Worm (Caenorhabditis elegans): ENCODE results near the gene fbxc-27.
"Not testable (repeated sequence)": the region's sequence is repeated elsewhere in the genome, so short reads cannot be mapped to it uniquely, and the experiment has no call there.

Gene fbxc-27

ce11 chrII:917324-917723 is 7.8 kb downstream of the fbxc-27 start, which contains the start of gene fbxc-30:
Gene fbxc-30 (plus strand): TSS chrII:917624.
- no peak for TF ChIP-seq nhr-19 (GFP tag; conservative IDR thresholded peaks at IDR 0.05)
- TF ChIP-seq hpl-2 (GFP tag; optimal IDR thresholded peaks at IDR 0.05), result no peak

ce11 chrII:920326-920725 is 10.8 kb downstream of the fbxc-27 start:
- TF ChIP-seq elt-2 (tag; optimal IDR thresholded peaks at IDR 0.05) (peak; percentile 64), nhr-19 (GFP tag; conservative IDR thresholded peaks at IDR 0.05) (no peak), fkh-4 (tag; optimal IDR thresholded peaks at IDR 0.05; ENCODE audit: borderline replicate concordance) (no peak), efl-1 (optimal IDR thresholded peaks at IDR 0.05) (no peak), efl-1 (GFP tag; optimal IDR thresholded peaks at IDR 0.05 in 1 of 2) (peak in 1 of 2 experiments; percentile 52)

ce11 chrII:922778-923177 is 13.2 kb downstream of the fbxc-27 start:
- TF ChIP-seq hlh-4 (tag; optimal IDR thresholded peaks at IDR 0.05) (no peak), irx-1 (tag; optimal IDR thresholded peaks at IDR 0.05) (no peak), unc-62 (GFP tag; optimal IDR thresholded peaks at IDR 0.05) (no peak), jun-1 (tag; optimal IDR thresholded peaks at IDR 0.05) (peak; percentile 13), mab-9 (GFP tag; IDR thresholded peaks at IDR 0.05) (no peak), elt-2 (tag; optimal IDR thresholded peaks at IDR 0.05) (peak; percentile 94)

ce11 chrII:923521-923920 is 14.0 kb downstream of the fbxc-27 start, which contains the start of gene fbxc-28:
Gene fbxc-28 (plus strand): TSS chrII:923821.
- TF ChIP-seq efl-1 (optimal IDR thresholded peaks at IDR 0.05), result no peak
- TF ChIP-seq efl-1 (GFP tag; optimal IDR thresholded peaks at IDR 0.05 in 1 of 2), result peak in 1 of 2 experiments; percentile 17
- TF ChIP-seq F16B12.6 (tag; optimal IDR thresholded peaks at IDR 0.05), result no peak

ce11 chrII:927331-927730 is 17.8 kb downstream of the fbxc-27 start, which contains the start of gene R07C3.13:
Gene R07C3.13 (minus strand): TSS chrII:927431.
- no peak for TF ChIP-seq C34B4.2 (tag; optimal IDR thresholded peaks at IDR 0.05)
- TF ChIP-seq efl-1 (optimal IDR thresholded peaks at IDR 0.05), result no peak
- TF ChIP-seq efl-1 (GFP tag; optimal IDR thresholded peaks at IDR 0.05 in 1 of 2), result peak in 1 of 2 experiments; percentile 15

- TF ChIP-seq sox-4 (tag; optimal IDR thresholded peaks at IDR 0.05); aha-1 (tag; optimal IDR thresholded peaks at IDR 0.05); pag-3 (tag; optimal IDR thresholded peaks at IDR 0.05; ENCODE audit: borderline replicate concordance, insufficient read depth): not testable (repeated sequence)
Observed at ce11 chrII:930871-931270, 21.3 kb downstream of the fbxc-27 start, which contains the start of gene fbxc-34. Gene fbxc-34 (plus strand): TSS chrII:931171.

ce11 chrII:932718-933117 is 23.1 kb downstream of the fbxc-27 start, which contains the start of gene acs-15:
Gene acs-15 (plus strand): TSS chrII:933018.
- no peak for TF ChIP-seq efl-1 (optimal IDR thresholded peaks at IDR 0.05)
- peak in 1 of 2 experiments; percentile 6 for TF ChIP-seq efl-1 (GFP tag; optimal IDR thresholded peaks at IDR 0.05 in 1 of 2)
- TF ChIP-seq nhr-12 (tag; optimal IDR thresholded peaks at IDR 0.05), result no peak
- no peak for TF ChIP-seq isw-1 (GFP tag; IDR thresholded peaks at IDR 0.05)
- no peak for TF ChIP-seq elt-2 (tag; optimal IDR thresholded peaks at IDR 0.05)
- TF ChIP-seq rnt-1 (tag; optimal IDR thresholded peaks at IDR 0.05), result no peak
- no peak for TF ChIP-seq lin-39 (tag; optimal IDR thresholded peaks at IDR 0.05)

ce11 chrII:937265-937664 is 27.7 kb downstream of the fbxc-27 start:
- TF ChIP-seq lin-35 (GFP tag; optimal IDR thresholded peaks at IDR 0.05), result no peak
- no peak for TF ChIP-seq nhr-77 (tag; optimal IDR thresholded peaks at IDR 0.05)
- no peak for TF ChIP-seq lin-13 (GFP tag; optimal IDR thresholded peaks at IDR 0.05)
- no peak for TF ChIP-seq ztf-11 (tag; optimal IDR thresholded peaks at IDR 0.05)
- no peak for TF ChIP-seq nhr-85 (tag)
- TF ChIP-seq nhr-90 (tag; optimal IDR thresholded peaks at IDR 0.05; ENCODE audit: poor library complexity), result no peak
- TF ChIP-seq egl-13 (tag; optimal IDR thresholded peaks at IDR 0.05), result no peak
- TF ChIP-seq unc-130 (tag; optimal IDR thresholded peaks at IDR 0.05), result no peak
- no peak for TF ChIP-seq ceh-88 (GFP tag; IDR thresholded peaks at IDR 0.05)

All from whole organism, L1 larva.